Fruit fly (Drosophila melanogaster) whole organism, prepupa: ENCODE measurements around the gene Naa40.
A peak's percentile ranks its signal among the peaks of the same experiment; 100 is the strongest.

ENCODE experiments used
- CG10631 ChIP-seq: fragments of 200-800 bp; sonication (Bioruptor generic); optimal IDR thresholded peaks from 2 replicates; lab custom pipeline; 2016; ENCODE audit warnings: missing biosample characterization, missing genetic modification characterization
- CG10669 ChIP-seq: fragments of 200-800 bp; sonication (Bioruptor generic); optimal IDR thresholded peaks from 3 replicates; lab custom pipeline; 2018; ENCODE audit warnings: missing biosample characterization, mild to moderate bottlenecking, missing genetic modification characterization, moderate library complexity
- CG11294 ChIP-seq: fragments of 200-800 bp; sonication (Bioruptor generic); IDR thresholded peaks from 2 replicates; pipeline ENCODE4 v1.3.6; 2022; ENCODE audit warnings: missing biosample characterization, missing genetic modification characterization
- CG11762 ChIP-seq: fragments of 200-800 bp; sonication (Bioruptor generic); optimal IDR thresholded peaks from 3 replicates; lab custom pipeline; 2016; ENCODE audit warnings: missing biosample characterization, missing genetic modification characterization; ENCODE audit not compliant: insufficient read depth
- CG11902 ChIP-seq: fragments of 200-800 bp; sonication (Bioruptor generic); optimal IDR thresholded peaks from 3 replicates; lab custom pipeline; 2016; ENCODE audit warnings: missing biosample characterization, missing genetic modification characterization
- CG15336 ChIP-seq: fragments of 200-800 bp; sonication (Bioruptor generic); IDR thresholded peaks from 2 replicates; pipeline ENCODE4 v1.3.6; 2022; ENCODE audit warnings: missing biosample characterization, missing genetic modification characterization
- CG1621 ChIP-seq: fragments of 200-800 bp; sonication (Bioruptor generic); optimal IDR thresholded peaks from 3 replicates; lab custom pipeline; 2018; ENCODE audit warnings: missing biosample characterization, mild to moderate bottlenecking, missing genetic modification characterization
- CG16779 ChIP-seq: fragments of 200-800 bp; sonication (Bioruptor generic); optimal IDR thresholded peaks from 3 replicates; lab custom pipeline; 2017; ENCODE audit warnings: missing biosample characterization, mild to moderate bottlenecking, missing genetic modification characterization
- CG31627 ChIP-seq: fragments of 200-800 bp; sonication (Bioruptor generic); optimal IDR thresholded peaks from 3 replicates; lab custom pipeline; 2016; ENCODE audit warnings: missing biosample characterization, missing genetic modification characterization
- CG32006 ChIP-seq: fragments of 200-800 bp; sonication (Bioruptor generic); optimal IDR thresholded peaks from 3 replicates; lab custom pipeline; 2017; ENCODE audit warnings: missing biosample characterization, mild to moderate bottlenecking, missing genetic modification characterization
- CG34406 ChIP-seq: fragments of 200-800 bp; sonication (Bioruptor generic); optimal IDR thresholded peaks from 3 replicates; lab custom pipeline; 2016; ENCODE audit warnings: missing biosample characterization, missing genetic modification characterization
- CG3919 ChIP-seq: fragments of 200-800 bp; sonication (Bioruptor generic); optimal IDR thresholded peaks from 3 replicates; lab custom pipeline; 2016; ENCODE audit warnings: missing biosample characterization, missing genetic modification characterization
- CG4318 ChIP-seq: fragments of 200-800 bp; sonication (Bioruptor generic); optimal IDR thresholded peaks from 3 replicates; lab custom pipeline; 2017; ENCODE audit warnings: missing biosample characterization, mild to moderate bottlenecking, missing genetic modification characterization
- CG6163 ChIP-seq: fragments of 200-800 bp; sonication (Bioruptor generic); IDR thresholded peaks from 3 replicates; pipeline ENCODE4 v1.3.6; 2022; ENCODE audit warnings: missing biosample characterization, missing genetic modification characterization
- CG6276 ChIP-seq: fragments of 200-800 bp; sonication (Bioruptor generic); optimal IDR thresholded peaks from 2 replicates; lab custom pipeline; 2017; ENCODE audit warnings: missing biosample characterization, mild to moderate bottlenecking, missing genetic modification characterization
- CG6792 ChIP-seq: fragments of 200-800 bp; sonication (Bioruptor generic); optimal IDR thresholded peaks from 3 replicates; lab custom pipeline; 2016; ENCODE audit warnings: missing biosample characterization, missing genetic modification characterization
- CG7368 ChIP-seq: fragments of 200-800 bp; sonication (Bioruptor generic); optimal IDR thresholded peaks from 3 replicates; lab custom pipeline; 2016; ENCODE audit warnings: missing biosample characterization, missing genetic modification characterization
- CG8119 ChIP-seq: fragments of 200-800 bp; sonication (Bioruptor generic); IDR thresholded peaks from 3 replicates; pipeline ENCODE4 v1.3.6; 2022; ENCODE audit warnings: missing biosample characterization, missing genetic modification characterization
- CG8632 ChIP-seq: fragments of 200-800 bp; sonication (Bioruptor generic); optimal IDR thresholded peaks from 3 replicates; lab custom pipeline; 2016; ENCODE audit warnings: missing biosample characterization, missing genetic modification characterization
- CG9139 ChIP-seq: fragments of 200-800 bp; sonication (Bioruptor generic); optimal IDR thresholded peaks from 3 replicates; lab custom pipeline; 2017; ENCODE audit warnings: missing biosample characterization, mild to moderate bottlenecking, missing genetic modification characterization
- Eip75B ChIP-seq: fragments of 200-800 bp; sonication (Bioruptor generic); optimal IDR thresholded peaks from 3 replicates; lab custom pipeline; 2016; ENCODE audit warnings: missing biosample characterization, missing genetic modification characterization
- Eip78C ChIP-seq: fragments of 200-800 bp; sonication (Bioruptor generic); peaks from one replicate; lab custom pipeline; 2016; ENCODE audit warnings: missing biosample characterization, missing genetic modification characterization
- Eip93F ChIP-seq: fragments of 200-800 bp; sonication (Bioruptor generic); optimal IDR thresholded peaks from 2 replicates; lab custom pipeline; 2016; ENCODE audit warnings: missing biosample characterization, mild to moderate bottlenecking, missing genetic modification characterization
- Ets96B ChIP-seq: fragments of 200-800 bp; optimal IDR thresholded peaks from 2 replicates; lab custom pipeline; 2019; ENCODE audit warnings: missing biosample characterization, mild to moderate bottlenecking, missing genetic modification characterization, moderate library complexity
- Gug ChIP-seq: fragments of 200-800 bp; sonication (Bioruptor generic); IDR thresholded peaks from 2 replicates; pipeline ENCODE4 v1.3.6; 2022; ENCODE audit warnings: missing biosample characterization, missing genetic modification characterization
- Hr39 ChIP-seq: fragments of 200-800 bp; sonication (Bioruptor generic); optimal IDR thresholded peaks from 2 replicates; lab custom pipeline; 2016; ENCODE audit warnings: missing biosample characterization, missing genetic modification characterization
- Lpt ChIP-seq: fragments of 200-800 bp; sonication (Bioruptor generic); optimal IDR thresholded peaks from 3 replicates; lab custom pipeline; 2016; ENCODE audit warnings: missing biosample characterization, missing genetic modification characterization
- Met ChIP-seq: fragments of 200-800 bp; sonication (Bioruptor generic); optimal IDR thresholded peaks from 3 replicates; lab custom pipeline; 2016; ENCODE audit warnings: missing biosample characterization, missing genetic modification characterization
- OdsH ChIP-seq: fragments of 200-800 bp; sonication (Bioruptor generic); optimal IDR thresholded peaks from 3 replicates; lab custom pipeline; 2016; ENCODE audit warnings: missing biosample characterization, missing genetic modification characterization
- Sox102F ChIP-seq: fragments of 200-800 bp; sonication (Bioruptor generic); optimal IDR thresholded peaks from 2 replicates; lab custom pipeline; 2016; ENCODE audit warnings: missing biosample characterization, mild to moderate bottlenecking, missing genetic modification characterization
- Sox14 ChIP-seq: fragments of 200-800 bp; sonication (Bioruptor generic); optimal IDR thresholded peaks from 3 replicates; lab custom pipeline; 2016; ENCODE audit warnings: missing biosample characterization, missing genetic modification characterization
- Sox15 ChIP-seq: fragments of 200-800 bp; sonication (Bioruptor generic); optimal IDR thresholded peaks from 3 replicates; lab custom pipeline; 2016; ENCODE audit warnings: missing biosample characterization, missing genetic modification characterization
- achi ChIP-seq: fragments of 200-800 bp; sonication (Bioruptor generic); optimal IDR thresholded peaks from 3 replicates; lab custom pipeline; 2016; ENCODE audit warnings: missing biosample characterization, missing genetic modification characterization
- acj6 ChIP-seq: fragments of 200-800 bp; sonication (Bioruptor generic); optimal IDR thresholded peaks from 3 replicates; lab custom pipeline; 2016; ENCODE audit warnings: missing biosample characterization, missing genetic modification characterization
- cyc ChIP-seq: fragments of 200-800 bp; sonication (Bioruptor generic); optimal IDR thresholded peaks from 3 replicates; lab custom pipeline; 2016; ENCODE audit warnings: missing biosample characterization, missing genetic modification characterization
- dac ChIP-seq: fragments of 200-800 bp; sonication (Bioruptor generic); optimal IDR thresholded peaks from 2 replicates; lab custom pipeline; 2017; ENCODE audit warnings: missing biosample characterization, mild to moderate bottlenecking, missing genetic modification characterization
- dsx ChIP-seq: fragments of 200-800 bp; optimal IDR thresholded peaks from 3 replicates; lab custom pipeline; 2019; ENCODE audit warnings: missing biosample characterization, mild to moderate bottlenecking, missing genetic modification characterization, moderate library complexity; ENCODE audit not compliant: poor library complexity, severe bottlenecking
- eg ChIP-seq: fragments of 200-800 bp; sonication (Bioruptor generic); IDR thresholded peaks from 3 replicates; pipeline ENCODE4 v1.3.6; 2022; ENCODE audit warnings: missing biosample characterization, missing genetic modification characterization
- esn ChIP-seq: fragments of 200-800 bp; sonication (Bioruptor generic); optimal IDR thresholded peaks from 2 replicates; lab custom pipeline; 2016; ENCODE audit warnings: missing biosample characterization, mild to moderate bottlenecking, missing genetic modification characterization, moderate library complexity
- fd59A ChIP-seq: fragments of 200-800 bp; sonication (Bioruptor generic); optimal IDR thresholded peaks from 2 replicates; lab custom pipeline; 2017; ENCODE audit warnings: missing biosample characterization, mild to moderate bottlenecking, missing genetic modification characterization, missing genetic modification reagents
- fd85E ChIP-seq: fragments of 200-800 bp; sonication (Bioruptor generic); optimal IDR thresholded peaks from 3 replicates; lab custom pipeline; 2016; ENCODE audit warnings: missing biosample characterization, missing genetic modification characterization
- fkh ChIP-seq: fragments of 200-800 bp; sonication (Bioruptor generic); optimal IDR thresholded peaks from 3 replicates; lab custom pipeline; 2017; ENCODE audit warnings: missing biosample characterization, mild to moderate bottlenecking, missing genetic modification characterization, moderate library complexity
- lz ChIP-seq: fragments of 200-800 bp; sonication (Bioruptor generic); optimal IDR thresholded peaks from 3 replicates; lab custom pipeline; 2016; ENCODE audit warnings: missing biosample characterization, missing genetic modification characterization
- net ChIP-seq: fragments of 200-800 bp; sonication (Bioruptor generic); optimal IDR thresholded peaks from 3 replicates; lab custom pipeline; 2016; ENCODE audit warnings: missing biosample characterization, missing genetic modification characterization
- pdm3 ChIP-seq: fragments of 200-800 bp; sonication (Bioruptor generic); optimal IDR thresholded peaks from 3 replicates; lab custom pipeline; 2016; ENCODE audit warnings: missing biosample characterization, missing genetic modification characterization
- spab ChIP-seq: fragments of 200-800 bp; sonication (Bioruptor generic); optimal IDR thresholded peaks from 2 replicates; lab custom pipeline; 2017; ENCODE audit warnings: missing biosample characterization, mild to moderate bottlenecking, missing genetic modification characterization, missing genetic modification reagents
- svp ChIP-seq: fragments of 200-800 bp; sonication (Bioruptor generic); peaks from one replicate; lab custom pipeline; 2016; ENCODE audit warnings: missing biosample characterization, missing genetic modification characterization
- topi ChIP-seq: fragments of 200-800 bp; sonication (Bioruptor generic); optimal IDR thresholded peaks from 3 replicates; lab custom pipeline; 2016; ENCODE audit warnings: missing biosample characterization, missing genetic modification characterization
- vri ChIP-seq: fragments of 200-800 bp; sonication (Bioruptor generic); optimal IDR thresholded peaks from 3 replicates; lab custom pipeline; 2016; ENCODE audit warnings: missing biosample characterization, mild to moderate bottlenecking, missing genetic modification characterization

The Naa40 gene

dm6 chr3R:29690960-29691527 is 33.7 kb downstream of the Naa40 start:
- no peak for TF ChIP-seq CG11294 (GFP tag; lab: Robert Waterston, UW)
- TF ChIP-seq Met (GFP tag; lab: Kevin White, UChicago) = no peak
- 0 out of 3 replicates have a peak, but pooled peaks have one; percentile 5 for TF ChIP-seq CG6163 (GFP tag; lab: Robert Waterston, UW)
- no peak for TF ChIP-seq Gug (GFP tag; lab: Robert Waterston, UW)
- TF ChIP-seq eg (GFP tag; lab: Robert Waterston, UW) = 0 out of 3 replicates have a peak, but pooled peaks have one; percentile 19
- TF ChIP-seq dsx (GFP tag; lab: Kevin White, UChicago) = peak; percentile 100

dm6 chr3R:29690539-29690852 is 34.3 kb downstream of the Naa40 start:
- peak; percentile 49 for TF ChIP-seq Met (GFP tag; lab: Kevin White, UChicago)
- no peak for TF ChIP-seq CG11762 (GFP tag; lab: Kevin White, UChicago)
- TF ChIP-seq OdsH (GFP tag; lab: Kevin White, UChicago) = peak; percentile 41
- peak; percentile 46 for TF ChIP-seq CG15336 (GFP tag; lab: Robert Waterston, UW)
- TF ChIP-seq CG8119 (GFP tag; lab: Robert Waterston, UW) = peak; percentile 49; the same call in 2 of the 3 replicates
- TF ChIP-seq Eip78C (GFP tag; lab: Kevin White, UChicago) = peak; percentile 90
- peak; percentile 61 for TF ChIP-seq CG3919 (GFP tag; lab: Kevin White, UChicago)
- peak; percentile 45 for TF ChIP-seq Eip75B (GFP tag; lab: Kevin White, UChicago)
- TF ChIP-seq CG6276 (GFP tag; lab: Kevin White, UChicago) = peak; percentile 36
- peak; percentile 63 for TF ChIP-seq CG32006 (GFP tag; lab: Kevin White, UChicago)
- no peak for TF ChIP-seq dac (GFP tag; lab: Kevin White, UChicago)
- no peak for TF ChIP-seq CG6792 (GFP tag; lab: Kevin White, UChicago)
- no peak for TF ChIP-seq Gug (GFP tag; lab: Robert Waterston, UW)
- TF ChIP-seq Lpt (GFP tag; lab: Kevin White, UChicago) = no peak
- no peak for TF ChIP-seq CG7368
- TF ChIP-seq CG8632 (GFP tag; lab: Kevin White, UChicago) = peak; percentile 31
- TF ChIP-seq fd85E = no peak
- TF ChIP-seq CG11902 = peak; percentile 32
- peak; percentile 71 for TF ChIP-seq Ets96B (tag; lab: Kevin White, UChicago)
- peak; percentile 44; the same call in 1 of the 3 replicates for TF ChIP-seq eg (GFP tag; lab: Robert Waterston, UW)
- no peak for TF ChIP-seq Sox102F (GFP tag; lab: Kevin White, UChicago)
- peak; percentile 48 for TF ChIP-seq esn (GFP tag; lab: Kevin White, UChicago)
- TF ChIP-seq CG1621 (tag; lab: Kevin White, UChicago) = peak; percentile 52
- peak; percentile 55 for TF ChIP-seq fd59A (GFP tag; lab: Kevin White, UChicago)
- TF ChIP-seq CG4318 (GFP tag; lab: Kevin White, UChicago) = peak; percentile 24
- peak; percentile 35 for TF ChIP-seq acj6 (GFP tag; lab: Kevin White, UChicago)
- TF ChIP-seq Hr39 (GFP tag; lab: Kevin White, UChicago) = peak; percentile 31
- peak; percentile 49 for TF ChIP-seq Sox14 (GFP tag; lab: Kevin White, UChicago)
- TF ChIP-seq CG31627 (GFP tag; lab: Kevin White, UChicago) = peak; percentile 36
- TF ChIP-seq net = peak; percentile 42
- peak; percentile 13 for TF ChIP-seq svp (GFP tag; lab: Kevin White, UChicago)
- peak; percentile 6 for TF ChIP-seq CG34406 (GFP tag; lab: Kevin White, UChicago)
- peak; percentile 37 for TF ChIP-seq spab
- peak; percentile 35 for TF ChIP-seq CG10631 (GFP tag; lab: Kevin White, UChicago)
- no peak for TF ChIP-seq Eip93F
- TF ChIP-seq cyc (GFP tag; lab: Kevin White, UChicago) = peak; percentile 30
- TF ChIP-seq Sox15 (GFP tag; lab: Kevin White, UChicago) = peak; percentile 16
- peak; percentile 63; the same call in 2 of the 3 replicates for TF ChIP-seq CG6163 (GFP tag; lab: Robert Waterston, UW)
- TF ChIP-seq CG10669 (GFP tag; lab: Kevin White, UChicago) = peak; percentile 62
- TF ChIP-seq CG16779 (tag; lab: Kevin White, UChicago) = no peak
- peak; percentile 31 for TF ChIP-seq lz (GFP tag; lab: Kevin White, UChicago)
- TF ChIP-seq achi (GFP tag; lab: Kevin White, UChicago) = peak; percentile 54
- peak; percentile 61 for TF ChIP-seq pdm3 (GFP tag; lab: Kevin White, UChicago)
- peak; percentile 44 for TF ChIP-seq topi (GFP tag; lab: Kevin White, UChicago)
- TF ChIP-seq fkh (GFP tag; lab: Kevin White, UChicago) = no peak
- no peak for TF ChIP-seq CG9139 (GFP tag; lab: Kevin White, UChicago)
- no peak for TF ChIP-seq vri (GFP tag; lab: Kevin White, UChicago)
